Worm (Caenorhabditis elegans) whole organism, L4 larva: ENCODE data around the gene fbxa-218.

ENCODE experiments used
- D1046.2 ChIP-seq: fragments of 200-800 bp; sonication (Bioruptor generic); IDR thresholded peaks from 2 replicates; pipeline ENCODE4 v1.3.6; 2022; ENCODE audit warnings: missing genetic modification characterization, missing compliant biosample characterization
- F26F4.8 ChIP-seq: fragments of 200-800 bp; sonication (Bioruptor generic); conservative IDR thresholded peaks from 2 replicates; pipeline ENCODE4 v1.3.6; 2022; ENCODE audit warnings: missing genetic modification characterization, missing compliant biosample characterization
- F44E2.7 ChIP-seq: fragments of 200-800 bp; sonication (Bioruptor generic); IDR thresholded peaks from 2 replicates; pipeline ENCODE4 v2.1.2; 2022; ENCODE audit warnings: missing genetic modification characterization, missing compliant biosample characterization
- T26A8.4 ChIP-seq: fragments of 200-800 bp; sonication (Bioruptor generic); IDR thresholded peaks from 2 replicates; pipeline ENCODE4 v1.3.6; 2022; ENCODE audit warnings: missing genetic modification characterization, missing compliant biosample characterization
- Y48G9A.11 ChIP-seq: fragments of 200-800 bp; sonication (Bioruptor generic); IDR thresholded peaks from 2 replicates; pipeline ENCODE4 v1.3.6; 2022; ENCODE audit warnings: missing genetic modification reagents, missing genetic modification characterization, missing compliant biosample characterization
- aha-1 ChIP-seq: fragments of 150-350 bp; peaks from one replicate; lab custom pipeline; 2014; ENCODE audit warnings: missing biosample characterization, missing genetic modification characterization
- arid-1 ChIP-seq: fragments of 200-800 bp; sonication (Bioruptor generic); conservative IDR thresholded peaks from 2 replicates; pipeline ENCODE4 v1.3.6; 2022; ENCODE audit warnings: missing genetic modification reagents, missing genetic modification characterization, missing compliant biosample characterization
- ceh-62 ChIP-seq: sonication (generic microtip); optimal IDR thresholded peaks from 2 replicates; lab custom pipeline; 2017; ENCODE audit warnings: missing biosample characterization, missing genetic modification characterization
- cey-2 ChIP-seq: sonication (generic microtip); optimal IDR thresholded peaks from 3 replicates; lab custom pipeline; 2017; ENCODE audit warnings: missing genetic modification characterization, mild to moderate bottlenecking, missing compliant biosample characterization, antibody characterized with exemption, borderline replicate concordance; ENCODE audit not compliant: insufficient read depth
- ctbp-1 ChIP-seq: fragments of 200-800 bp; sonication (Bioruptor generic); IDR thresholded peaks from 2 replicates; pipeline ENCODE4 v1.3.6; 2022; ENCODE audit warnings: missing genetic modification reagents, missing genetic modification characterization, missing compliant biosample characterization
- daf-12 ChIP-seq: fragments of 150-350 bp; optimal IDR thresholded peaks from 2 replicates; lab custom pipeline; 2014; ENCODE audit warnings: missing biosample characterization, missing genetic modification reagents, missing genetic modification characterization
- daf-16 ChIP-seq, 3 experiments: sonication (generic microtip); optimal IDR thresholded peaks; 2 replicates each; lab custom pipeline; 2016 to 2017; ENCODE audit warnings: missing genetic modification characterization in 3 of 3, missing genetic modification reagents in 3 of 3, mild to moderate bottlenecking in 2 of 3, missing compliant biosample characterization in 2 of 3, missing biosample characterization in 1 of 3, moderate library complexity in 1 of 3
- dmd-6 ChIP-seq: fragments of 200-800 bp; sonication (Bioruptor generic); IDR thresholded peaks from 2 replicates; pipeline ENCODE4 v1.3.6; 2022; ENCODE audit warnings: missing genetic modification reagents, missing genetic modification characterization, missing compliant biosample characterization
- dmd-8 ChIP-seq: fragments of 200-800 bp; sonication (Bioruptor generic); IDR thresholded peaks from 2 replicates; pipeline ENCODE4 v1.3.6; 2022; ENCODE audit warnings: missing genetic modification characterization, missing compliant biosample characterization
- dmd-9 ChIP-seq: fragments of 200-800 bp; sonication (Bioruptor generic); IDR thresholded peaks from 2 replicates; pipeline ENCODE4 v1.3.6; 2022; ENCODE audit warnings: missing genetic modification reagents, missing genetic modification characterization, missing compliant biosample characterization
- duxl-1 ChIP-seq: sonication (generic microtip); optimal IDR thresholded peaks from 2 replicates; lab custom pipeline; 2016; ENCODE audit warnings: mild to moderate bottlenecking, missing genetic modification characterization, moderate library complexity, missing compliant biosample characterization; ENCODE audit not compliant: poor library complexity
- egl-43 ChIP-seq: fragments of 200-800 bp; sonication (Bioruptor generic); IDR thresholded peaks from 2 replicates; pipeline ENCODE4 v1.3.6; 2022; ENCODE audit warnings: missing genetic modification reagents, missing genetic modification characterization, missing compliant biosample characterization
- hif-1 ChIP-seq, 2 experiments: sonication (generic microtip); optimal IDR thresholded peaks; 2 replicates each; lab custom pipeline; 2016 to 2017; ENCODE audit warnings: missing compliant biosample characterization in 2 of 2, missing genetic modification characterization in 2 of 2, missing genetic modification reagents in 2 of 2, missing genotype in 2 of 2, mild to moderate bottlenecking in 1 of 2
- hlh-30 ChIP-seq: sonication (generic microtip); optimal IDR thresholded peaks from 2 replicates; lab custom pipeline; 2017; ENCODE audit warnings: antibody characterized with exemption, mild to moderate bottlenecking, missing genetic modification characterization, missing compliant biosample characterization; ENCODE audit not compliant: insufficient read depth
- hmg-1.1 ChIP-seq: fragments of 200-800 bp; sonication (Bioruptor generic); IDR thresholded peaks from 2 replicates; pipeline ENCODE4 v1.3.6; 2022; ENCODE audit warnings: missing genetic modification reagents, missing genetic modification characterization, missing compliant biosample characterization
- lim-7 ChIP-seq: fragments of 200-800 bp; sonication (Bioruptor generic); IDR thresholded peaks from 2 replicates; pipeline ENCODE4 v1.3.6; 2022; ENCODE audit warnings: missing genetic modification characterization, missing compliant biosample characterization
- lin-13 ChIP-seq: fragments of 150-350 bp; optimal IDR thresholded peaks from 2 replicates; lab custom pipeline; 2014; ENCODE audit warnings: missing biosample characterization, missing genetic modification reagents, missing genetic modification characterization
- lin-29 ChIP-seq: fragments of 200-800 bp; sonication (Bioruptor generic); IDR thresholded peaks from 2 replicates; pipeline ENCODE4 v1.3.6; 2022; ENCODE audit warnings: missing genetic modification reagents, missing genetic modification characterization, missing compliant biosample characterization
- lin-38 ChIP-seq: fragments of 200-800 bp; sonication (Bioruptor generic); IDR thresholded peaks from 2 replicates; pipeline ENCODE4 v1.3.6; 2022; ENCODE audit warnings: missing genetic modification reagents, missing genetic modification characterization, missing compliant biosample characterization
- madf-5 ChIP-seq, 2 experiments: fragments of 200-800 bp; sonication (Bioruptor generic); IDR thresholded peaks; 2 replicates each; pipeline ENCODE4 v1.3.6; 2022; ENCODE audit warnings: missing compliant biosample characterization in 2 of 2, missing genetic modification characterization in 2 of 2
- madf-9 ChIP-seq: fragments of 200-800 bp; sonication (Bioruptor generic); conservative IDR thresholded peaks from 2 replicates; pipeline ENCODE4 v1.3.6; 2022; ENCODE audit warnings: missing genetic modification reagents, missing genetic modification characterization, missing compliant biosample characterization
- mdt-29 ChIP-seq: fragments of 200-800 bp; sonication (Bioruptor generic); IDR thresholded peaks from 2 replicates; pipeline ENCODE4 v1.3.6; 2022; ENCODE audit warnings: missing genetic modification reagents, missing genetic modification characterization, missing compliant biosample characterization
- mes-2 ChIP-seq: sonication (generic microtip); optimal IDR thresholded peaks from 2 replicates; lab custom pipeline; 2016; ENCODE audit warnings: missing genotype, mild to moderate bottlenecking, missing genetic modification characterization, missing compliant biosample characterization; ENCODE audit not compliant: poor library complexity, severe bottlenecking
- mxl-2 ChIP-seq: fragments of 200-800 bp; sonication (Bioruptor generic); conservative IDR thresholded peaks from 2 replicates; pipeline ENCODE4 v1.3.6; 2022; ENCODE audit warnings: missing genetic modification reagents, missing genetic modification characterization, missing compliant biosample characterization
- mxl-3 ChIP-seq: fragments of 200-800 bp; sonication (Bioruptor generic); optimal IDR thresholded peaks from 2 replicates; lab custom pipeline; 2018; ENCODE audit warnings: mild to moderate bottlenecking, missing genetic modification characterization, missing compliant biosample characterization
- nhr-11 ChIP-seq: fragments of 150-350 bp; optimal IDR thresholded peaks from 2 replicates; lab custom pipeline; 2014; ENCODE audit warnings: missing biosample characterization, missing genetic modification characterization
- nhr-42 ChIP-seq: fragments of 200-800 bp; sonication (Bioruptor generic); IDR thresholded peaks from 2 replicates; pipeline ENCODE4 v1.3.6; 2022; ENCODE audit warnings: missing genetic modification characterization, missing compliant biosample characterization
- pha-4 ChIP-seq, 2 experiments: fragments of 150-350 bp in 1 of 2; fragments of 200-800 bp in 1 of 2; sonication (Bioruptor generic) in 1 of 2; IDR thresholded peaks in 1 of 2; optimal IDR thresholded peaks in 1 of 2; 2 replicates each; pipeline versions ENCODE4 v1.3.6 to Lab custom; 2014 to 2022; ENCODE audit warnings: missing genetic modification characterization in 2 of 2, missing genetic modification reagents in 2 of 2, missing biosample characterization in 1 of 2, missing compliant biosample characterization in 1 of 2
- php-3 ChIP-seq: fragments of 200-800 bp; sonication (Bioruptor generic); IDR thresholded peaks from 2 replicates; pipeline ENCODE4 v1.3.6; 2022; ENCODE audit warnings: missing genetic modification reagents, missing genetic modification characterization, missing compliant biosample characterization
- rbr-2 ChIP-seq: sonication (generic microtip); optimal IDR thresholded peaks from 2 replicates; lab custom pipeline; 2016; ENCODE audit warnings: missing genotype, missing genetic modification characterization, missing compliant biosample characterization
- snpc-1.2 ChIP-seq: fragments of 200-800 bp; sonication (Bioruptor generic); IDR thresholded peaks from 2 replicates; pipeline ENCODE4 v1.3.6; 2022; ENCODE audit warnings: missing genetic modification reagents, missing genetic modification characterization, missing compliant biosample characterization
- snpc-4 ChIP-seq: fragments of 150-350 bp; optimal IDR thresholded peaks from 2 replicates; lab custom pipeline; 2014; ENCODE audit warnings: missing biosample characterization, missing genetic modification characterization
- spr-3 ChIP-seq: fragments of 200-800 bp; sonication (Bioruptor generic); optimal IDR thresholded peaks from 2 replicates; lab custom pipeline; 2018; ENCODE audit warnings: mild to moderate bottlenecking, missing genetic modification characterization, missing compliant biosample characterization
- tra-1 ChIP-seq: fragments of 200-800 bp; sonication (Bioruptor generic); IDR thresholded peaks from 2 replicates; pipeline ENCODE4 v1.3.6; 2022; ENCODE audit warnings: missing genetic modification reagents, missing genetic modification characterization, missing compliant biosample characterization
- unc-130 ChIP-seq: sonication (generic microtip); optimal IDR thresholded peaks from 2 replicates; lab custom pipeline; 2016; ENCODE audit warnings: missing genetic modification reagents, missing genetic modification characterization, missing compliant biosample characterization
- unc-62 ChIP-seq, 3 experiments: fragments of 150-350 bp in 1 of 3; sonication (generic microtip); optimal IDR thresholded peaks in 2 of 3; peaks in 1 of 3; 1 replicate in 1 of 3; 2 replicates in 2 of 3; lab custom pipeline; 2014 to 2017; ENCODE audit warnings: missing biosample characterization in 3 of 3, missing genetic modification characterization in 3 of 3, missing genetic modification reagents in 3 of 3, missing genotype in 1 of 3
- vab-7 ChIP-seq: fragments of 200-800 bp; sonication (Bioruptor generic); IDR thresholded peaks from 2 replicates; pipeline ENCODE4 v1.3.6; 2022; ENCODE audit warnings: missing genetic modification reagents, missing genetic modification characterization, missing compliant biosample characterization
- zfp-2 ChIP-seq: sonication (generic microtip); optimal IDR thresholded peaks from 2 replicates; lab custom pipeline; 2016; ENCODE audit warnings: mild to moderate bottlenecking, missing genetic modification characterization, missing compliant biosample characterization

fbxa-218 gene

DNA sequence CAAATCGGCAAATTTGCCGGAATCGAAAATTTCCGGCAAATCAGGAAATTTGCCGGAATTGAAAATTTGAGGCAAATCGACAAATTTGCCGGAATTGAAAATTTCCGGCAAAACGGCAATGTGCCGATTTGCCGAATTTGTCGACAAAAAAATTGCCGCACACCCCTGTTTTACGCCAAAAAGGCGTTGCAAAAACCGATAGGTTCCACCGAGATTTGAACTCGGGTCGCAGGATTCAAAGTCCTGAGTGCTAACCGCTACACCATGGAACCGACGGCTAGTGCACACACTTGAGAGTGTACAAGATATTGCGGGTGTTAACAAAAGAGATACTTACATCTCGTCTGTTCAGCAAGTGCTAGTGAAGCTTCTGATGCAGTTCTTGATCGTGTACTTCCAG lies 36.6 kb upstream of the fbxa-218 start:
- TF ChIP-seq mes-2 (tag; lab: Kevin White, UChicago) (peak; percentile 61), unc-62 (GFP tag; optimal IDR thresholded peaks at IDR 0.05 in 1 of 2; lab: Kevin White, UChicago) (peak in 1 of 2 experiments; percentile 62), unc-62 (tag; optimal IDR thresholded peaks at IDR 0.05; lab: Kevin White, UChicago) (no peak), pha-4 (GFP tag; IDR thresholded peaks at IDR 0.05; lab: Robert Waterston, UW) (peak; percentile 61; the same call in 1 of the 2 replicates), pha-4 (tag; optimal IDR thresholded peaks at IDR 0.05; lab: Kevin White, UChicago) (no peak), snpc-1.2 (GFP tag; lab: Robert Waterston, UW) (peak; percentile 37; the same call in 1 of the 2 replicates), snpc-4 (tag; lab: Kevin White, UChicago) (no peak), tra-1 (GFP tag; lab: Robert Waterston, UW) (0 out of 2 replicates have a peak, but pooled peaks have one; percentile 22), lim-7 (GFP tag; lab: Robert Waterston, UW) (peak; percentile 75), rbr-2 (peak; percentile 33), daf-12 (no peak), unc-130 (GFP tag; lab: Kevin White, UChicago) (no peak), F44E2.7 (GFP tag; lab: Robert Waterston, UW) (0 out of 2 replicates have a peak, but pooled peaks have one; percentile 13), lin-29 (GFP tag; lab: Robert Waterston, UW) (0 out of 2 replicates have a peak, but pooled peaks have one; percentile 16), madf-9 (peak; percentile 43; the same call in 1 of the 2 replicates), F26F4.8 (GFP tag; lab: Robert Waterston, UW) (peak; percentile 63; the same call in 1 of the 2 replicates), dmd-6 (peak; percentile 25; the same call in 1 of the 2 replicates), ceh-62 (tag; lab: Kevin White, UChicago) (no peak), mxl-3 (GFP tag; lab: Kevin White, UChicago) (peak; percentile 39), spr-3 (peak; percentile 15), hmg-1.1 (peak; percentile 68), dmd-8 (GFP tag; lab: Robert Waterston, UW) (0 out of 2 replicates have a peak, but pooled peaks have one; percentile 50), mxl-2 (GFP tag; lab: Robert Waterston, UW) (no peak), mdt-29 (0 out of 2 replicates have a peak, but pooled peaks have one; percentile 21), hlh-30 (tag; lab: Kevin White, UChicago) (peak; percentile 4), D1046.2 (0 out of 2 replicates have a peak, but pooled peaks have one; percentile 56), php-3 (GFP tag; lab: Robert Waterston, UW) (no peak), duxl-1 (no peak), nhr-42 (GFP tag; lab: Robert Waterston, UW) (0 out of 2 replicates have a peak, but pooled peaks have one; percentile 7), Y48G9A.11 (GFP tag; lab: Robert Waterston, UW) (peak; percentile 49; the same call in 1 of the 2 replicates), lin-38 (peak; percentile 72), ctbp-1 (peak; percentile 55; the same call in 1 of the 2 replicates), zfp-2 (tag; lab: Kevin White, UChicago) (peak; percentile 7), aha-1 (tag; lab: Kevin White, UChicago) (no peak), cey-2 (tag; lab: Kevin White, UChicago) (no peak), lin-13 (GFP tag; lab: Kevin White, UChicago) (no peak), egl-43 (GFP tag; lab: Robert Waterston, UW) (peak; percentile 83), T26A8.4 (GFP tag; lab: Robert Waterston, UW) (peak; percentile 53), hif-1 (tag; optimal IDR thresholded peaks at IDR 0.05; lab: Kevin White, UChicago) (no peak), madf-5 (GFP tag; IDR thresholded peaks at IDR 0.05; lab: Robert Waterston, UW) (peak in 1 of 2 experiments; percentile 59; a peak in 1 of 4 replicates), nhr-11 (tag; lab: Kevin White, UChicago) (no peak), vab-7 (GFP tag; lab: Robert Waterston, UW) (peak; percentile 59), daf-16 (GFP tag; optimal IDR thresholded peaks at IDR 0.05; lab: Kevin White, UChicago) (peak in 1 of 2 experiments; percentile 20), daf-16 (tag; optimal IDR thresholded peaks at IDR 0.05; lab: Kevin White, UChicago) (no peak), dmd-9 (GFP tag; lab: Robert Waterston, UW) (peak; percentile 51; the same call in 1 of the 2 replicates), arid-1 (GFP tag; lab: Robert Waterston, UW) (peak; percentile 59; the same call in 1 of the 2 replicates)
